Worm (Caenorhabditis elegans): Measurements from ENCODE around the gene F44E2.9.

DNA sequence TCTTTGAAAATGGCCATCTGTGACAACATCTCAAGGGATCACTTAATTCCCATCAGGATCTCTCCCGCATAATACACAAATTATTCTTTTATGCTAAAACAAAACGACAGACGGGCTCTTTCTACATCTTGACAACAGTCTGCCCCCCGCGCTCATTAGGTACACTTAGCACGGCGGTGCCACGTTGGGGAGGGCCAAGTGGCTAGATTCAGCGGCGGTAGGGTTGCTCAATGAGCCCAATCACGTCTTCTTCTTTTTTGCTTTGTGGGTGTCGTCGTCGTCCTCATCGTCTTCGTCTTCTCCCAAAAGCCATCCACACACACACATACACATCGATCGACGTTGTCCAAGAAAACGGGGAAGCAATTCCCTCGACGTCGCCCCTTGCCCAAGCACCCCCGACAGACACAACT, 22.7 kb upstream of the F44E2.9 start:
- TF ChIP-seq sox-4 (tag; optimal IDR thresholded peaks at IDR 0.05) (peak; percentile 1), che-1 (tag; optimal IDR thresholded peaks at IDR 0.05) (no peak), unc-55 (GFP tag; optimal IDR thresholded peaks at IDR 0.05) (no peak)

All from whole organism, late embryonic.